Worm (Caenorhabditis elegans): ENCODE results near the gene H04M03.11.

H04M03.11 gene

ce11 chrIV:5886605-5887004 is 2.2 kb upstream of the H04M03.11 start:
- TF ChIP-seq sea-1 (GFP tag; conservative IDR thresholded peaks at IDR 0.05) = no peak
- no peak for TF ChIP-seq aly-1 (tag; optimal IDR thresholded peaks at IDR 0.05)
- TF ChIP-seq ama-1 (optimal IDR thresholded peaks at IDR 0.05) = no peak
- no peak for TF ChIP-seq hmg-4 (GFP tag; optimal IDR thresholded peaks at IDR 0.05)
- TF ChIP-seq ceh-13 (GFP tag; optimal IDR thresholded peaks at IDR 0.05) = no peak
- no peak for TF ChIP-seq tra-4 (tag; optimal IDR thresholded peaks at IDR 0.05)
- no peak for TF ChIP-seq flt-1 (GFP tag; IDR thresholded peaks at IDR 0.05)
- no peak for TF ChIP-seq B0310.2 (tag; optimal IDR thresholded peaks at IDR 0.05)
- TF ChIP-seq ceh-36 (tag; optimal IDR thresholded peaks at IDR 0.05) = no peak
- TF ChIP-seq ets-7 (tag; optimal IDR thresholded peaks at IDR 0.05) = no peak
- no peak for TF ChIP-seq F13C5.2 (tag; optimal IDR thresholded peaks at IDR 0.05)
- TF ChIP-seq tbx-11 (GFP tag; IDR thresholded peaks at IDR 0.05) = no peak

- TF ChIP-seq scrt-1 (GFP tag; IDR thresholded peaks at IDR 0.05) (no peak), sea-1 (GFP tag; conservative IDR thresholded peaks at IDR 0.05) (no peak), F13C5.2 (tag; optimal IDR thresholded peaks at IDR 0.05) (no peak), hnd-1 (tag; optimal IDR thresholded peaks at IDR 0.05) (no peak), tbx-11 (GFP tag; IDR thresholded peaks at IDR 0.05) (no peak), ama-1 (optimal IDR thresholded peaks at IDR 0.05) (no peak), tbx-37 (GFP tag; conservative IDR thresholded peaks at IDR 0.05) (no peak), B0310.2 (tag; optimal IDR thresholded peaks at IDR 0.05) (no peak), flt-1 (GFP tag; IDR thresholded peaks at IDR 0.05) (no peak), ceh-36 (tag; optimal IDR thresholded peaks at IDR 0.05) (no peak), ets-7 (tag; optimal IDR thresholded peaks at IDR 0.05) (no peak), pes-1 (GFP tag; IDR thresholded peaks at IDR 0.05) (no peak), hmbx-1 (tag; optimal IDR thresholded peaks at IDR 0.05) (no peak), aly-1 (tag; optimal IDR thresholded peaks at IDR 0.05) (no peak), hmg-4 (GFP tag; optimal IDR thresholded peaks at IDR 0.05) (no peak), ceh-13 (GFP tag; optimal IDR thresholded peaks at IDR 0.05) (no peak)
Observed at ce11 chrIV:5885180-5885887, 934 bp upstream of the H04M03.11 start, which contains the start of gene glf-1. TSS of gene glf-1 (plus strand) at chrIV:5885835.

ce11 chrIV:5879853-5880252 is 4.5 kb downstream of the H04M03.11 start, which contains the start of gene srv-22:
TSS of gene srv-22 (minus strand) at chrIV:5879953.
- TF ChIP-seq flt-1 (GFP tag; IDR thresholded peaks at IDR 0.05) = no peak
- TF ChIP-seq hmg-4 (GFP tag; optimal IDR thresholded peaks at IDR 0.05) = no peak
- no peak for TF ChIP-seq ama-1 (optimal IDR thresholded peaks at IDR 0.05)
- TF ChIP-seq F13C5.2 (tag; optimal IDR thresholded peaks at IDR 0.05) = no peak
- TF ChIP-seq tbx-37 (GFP tag; conservative IDR thresholded peaks at IDR 0.05) = no peak
- no peak for TF ChIP-seq tbx-11 (GFP tag; IDR thresholded peaks at IDR 0.05)
- TF ChIP-seq hmbx-1 (tag; optimal IDR thresholded peaks at IDR 0.05) = no peak
- TF ChIP-seq tra-4 (tag; optimal IDR thresholded peaks at IDR 0.05) = no peak
- TF ChIP-seq pes-1 (GFP tag; IDR thresholded peaks at IDR 0.05) = no peak
- no peak for TF ChIP-seq hnd-1 (tag; optimal IDR thresholded peaks at IDR 0.05)
- no peak for TF ChIP-seq ets-7 (tag; optimal IDR thresholded peaks at IDR 0.05)
- TF ChIP-seq ceh-13 (GFP tag; optimal IDR thresholded peaks at IDR 0.05) = no peak
- TF ChIP-seq aly-1 (tag; optimal IDR thresholded peaks at IDR 0.05) = no peak
- TF ChIP-seq B0310.2 (tag; optimal IDR thresholded peaks at IDR 0.05) = no peak
- no peak for TF ChIP-seq scrt-1 (GFP tag; IDR thresholded peaks at IDR 0.05)
- TF ChIP-seq ceh-36 (tag; optimal IDR thresholded peaks at IDR 0.05) = no peak
- TF ChIP-seq sea-1 (GFP tag; conservative IDR thresholded peaks at IDR 0.05) = no peak

- no peak for TF ChIP-seq ceh-36 (tag; optimal IDR thresholded peaks at IDR 0.05)
- no peak for TF ChIP-seq ama-1 (optimal IDR thresholded peaks at IDR 0.05)
- no peak for TF ChIP-seq tra-4 (tag; optimal IDR thresholded peaks at IDR 0.05)
- no peak for TF ChIP-seq F13C5.2 (tag; optimal IDR thresholded peaks at IDR 0.05)
Observed at ce11 chrIV:5877246-5877645, 7.2 kb downstream of the H04M03.11 start, which contains the start of gene srv-21. TSS of gene srv-21 (minus strand) at chrIV:5877346.

- no peak for TF ChIP-seq ama-1 (optimal IDR thresholded peaks at IDR 0.05)
- no peak for TF ChIP-seq sea-1 (GFP tag; conservative IDR thresholded peaks at IDR 0.05)
- no peak for TF ChIP-seq tbx-37 (GFP tag; conservative IDR thresholded peaks at IDR 0.05)
Observed at ce11 chrIV:5873825-5874224, 10.6 kb downstream of the H04M03.11 start, which contains the start of gene srv-19. TSS of gene srv-19 (minus strand) at chrIV:5873925.

ce11 chrIV:5870072-5870471 is 14.3 kb downstream of the H04M03.11 start, which contains the start of gene srv-17:
TSS of gene srv-17 (minus strand) at chrIV:5870172.
- TF ChIP-seq ama-1 (optimal IDR thresholded peaks at IDR 0.05) (no peak), scrt-1 (GFP tag; IDR thresholded peaks at IDR 0.05) (no peak), tra-4 (tag; optimal IDR thresholded peaks at IDR 0.05) (no peak), sea-1 (GFP tag; conservative IDR thresholded peaks at IDR 0.05) (no peak), flt-1 (GFP tag; IDR thresholded peaks at IDR 0.05) (no peak), ceh-36 (tag; optimal IDR thresholded peaks at IDR 0.05) (no peak), ceh-13 (GFP tag; optimal IDR thresholded peaks at IDR 0.05) (no peak), hnd-1 (tag; optimal IDR thresholded peaks at IDR 0.05) (no peak), aly-1 (tag; optimal IDR thresholded peaks at IDR 0.05) (no peak), tbx-11 (GFP tag; IDR thresholded peaks at IDR 0.05) (no peak)

ce11 chrIV:5869354-5869753 is 15.0 kb downstream of the H04M03.11 start:
- TF ChIP-seq hnd-1 (tag; optimal IDR thresholded peaks at IDR 0.05) (no peak), B0310.2 (tag; optimal IDR thresholded peaks at IDR 0.05) (no peak), tbx-11 (GFP tag; IDR thresholded peaks at IDR 0.05) (no peak), hmbx-1 (tag; optimal IDR thresholded peaks at IDR 0.05) (no peak), pes-1 (GFP tag; IDR thresholded peaks at IDR 0.05) (no peak), ceh-13 (GFP tag; optimal IDR thresholded peaks at IDR 0.05) (no peak), F13C5.2 (tag; optimal IDR thresholded peaks at IDR 0.05) (no peak), ceh-36 (tag; optimal IDR thresholded peaks at IDR 0.05) (no peak), hmg-4 (GFP tag; optimal IDR thresholded peaks at IDR 0.05) (no peak), ets-7 (tag; optimal IDR thresholded peaks at IDR 0.05) (no peak), sea-1 (GFP tag; conservative IDR thresholded peaks at IDR 0.05) (no peak), tbx-37 (GFP tag; conservative IDR thresholded peaks at IDR 0.05) (no peak), flt-1 (GFP tag; IDR thresholded peaks at IDR 0.05) (no peak), tra-4 (tag; optimal IDR thresholded peaks at IDR 0.05) (no peak), aly-1 (tag; optimal IDR thresholded peaks at IDR 0.05) (no peak), scrt-1 (GFP tag; IDR thresholded peaks at IDR 0.05) (no peak), ama-1 (optimal IDR thresholded peaks at IDR 0.05) (no peak)
